Worm (Caenorhabditis elegans) whole organism, late embryonic: ENCODE results near the gene F58E6.4.

Source experiments
- C08G9.2 ChIP-seq: sonication (generic microtip); optimal IDR thresholded peaks from 2 replicates; lab custom pipeline; 2016; ENCODE audit warnings: mild to moderate bottlenecking, missing genetic modification characterization, moderate library complexity, missing compliant biosample characterization
- C38D4.7 ChIP-seq: fragments of 200-800 bp; sonication (Bioruptor generic); optimal IDR thresholded peaks from 2 replicates; lab custom pipeline; 2018; ENCODE audit warnings: mild to moderate bottlenecking, missing genetic modification characterization, moderate library complexity, missing compliant biosample characterization
- F13H6.1 ChIP-seq: sonication (generic microtip); optimal IDR thresholded peaks from 2 replicates; lab custom pipeline; 2016; ENCODE audit warnings: missing genetic modification characterization, missing compliant biosample characterization
- K09A11.1 ChIP-seq: sonication (generic microtip); optimal IDR thresholded peaks from 2 replicates; lab custom pipeline; 2017; ENCODE audit warnings: antibody characterized with exemption, mild to moderate bottlenecking, missing genetic modification characterization, missing compliant biosample characterization; ENCODE audit not compliant: insufficient read depth
- T23F11.4 ChIP-seq: fragments of 200-800 bp; sonication (Bioruptor generic); optimal IDR thresholded peaks from 2 replicates; lab custom pipeline; 2018; ENCODE audit warnings: mild to moderate bottlenecking, missing genetic modification characterization, missing compliant biosample characterization
- Y22D7AL.16 ChIP-seq: sonication (generic microtip); optimal IDR thresholded peaks from 2 replicates; lab custom pipeline; 2016; ENCODE audit warnings: missing genetic modification characterization, missing compliant biosample characterization
- ahr-1 ChIP-seq: sonication (generic microtip); optimal IDR thresholded peaks from 2 replicates; lab custom pipeline; 2016; ENCODE audit warnings: missing genetic modification characterization, missing compliant biosample characterization
- ceh-18 ChIP-seq: sonication (generic microtip); optimal IDR thresholded peaks from 2 replicates; lab custom pipeline; 2016; ENCODE audit warnings: missing genetic modification characterization, missing compliant biosample characterization
- ceh-19 ChIP-seq: fragments of 200-800 bp; sonication (Bioruptor generic); optimal IDR thresholded peaks from 2 replicates; lab custom pipeline; 2018; ENCODE audit warnings: mild to moderate bottlenecking, missing genetic modification characterization, missing compliant biosample characterization
- ceh-2 ChIP-seq: sonication (generic microtip); optimal IDR thresholded peaks from 2 replicates; lab custom pipeline; 2016; ENCODE audit warnings: missing genotype, missing genetic modification characterization, missing compliant biosample characterization
- ceh-22 ChIP-seq: sonication (generic microtip); optimal IDR thresholded peaks from 2 replicates; lab custom pipeline; 2017; ENCODE audit warnings: missing biosample characterization, missing genetic modification characterization
- ceh-24 ChIP-seq: sonication (generic microtip); optimal IDR thresholded peaks from 2 replicates; lab custom pipeline; 2016; ENCODE audit warnings: mild to moderate bottlenecking, missing genetic modification characterization, missing compliant biosample characterization
- ceh-30 ChIP-seq: fragments of 150-350 bp; optimal IDR thresholded peaks from 2 replicates; lab custom pipeline; 2014; ENCODE audit warnings: missing biosample characterization, missing genetic modification characterization
- ceh-31 ChIP-seq: sonication (generic microtip); optimal IDR thresholded peaks from 2 replicates; lab custom pipeline; 2016; ENCODE audit warnings: missing genetic modification characterization, missing compliant biosample characterization
- ceh-34 ChIP-seq: sonication (generic microtip); optimal IDR thresholded peaks from 2 replicates; lab custom pipeline; 2016; ENCODE audit warnings: mild to moderate bottlenecking, missing genetic modification characterization, missing compliant biosample characterization
- ceh-45 ChIP-seq: fragments of 200-800 bp; sonication (Bioruptor generic); IDR thresholded peaks from 2 replicates; pipeline ENCODE4 v1.3.6; 2022; ENCODE audit warnings: missing genetic modification reagents, missing genetic modification characterization, missing compliant biosample characterization
- ceh-6 ChIP-seq: fragments of 200-800 bp; sonication (Bioruptor generic); optimal IDR thresholded peaks from 2 replicates; lab custom pipeline; 2018; ENCODE audit warnings: mild to moderate bottlenecking, missing genetic modification characterization, missing compliant biosample characterization
- elt-4 ChIP-seq: sonication (generic microtip); optimal IDR thresholded peaks from 2 replicates; lab custom pipeline; 2016; ENCODE audit warnings: missing genetic modification characterization, missing compliant biosample characterization
- ets-4 ChIP-seq: sonication (generic microtip); optimal IDR thresholded peaks from 2 replicates; lab custom pipeline; 2016; ENCODE audit warnings: missing genetic modification characterization, missing compliant biosample characterization
- eyg-1 ChIP-seq: sonication (generic microtip); optimal IDR thresholded peaks from 2 replicates; lab custom pipeline; 2016; ENCODE audit warnings: missing genotype, missing genetic modification characterization, missing compliant biosample characterization
- fkh-6 ChIP-seq: sonication (generic microtip); optimal IDR thresholded peaks from 2 replicates; lab custom pipeline; 2016; ENCODE audit warnings: missing genetic modification characterization, missing compliant biosample characterization
- gmeb-2 ChIP-seq: sonication (generic microtip); optimal IDR thresholded peaks from 2 replicates; lab custom pipeline; 2016; ENCODE audit warnings: missing genetic modification characterization, inconsistent platforms, missing compliant biosample characterization
- hlh-13 ChIP-seq: fragments of 200-800 bp; sonication (Bioruptor generic); optimal IDR thresholded peaks from 2 replicates; lab custom pipeline; 2018; ENCODE audit warnings: mild to moderate bottlenecking, missing genetic modification characterization, missing compliant biosample characterization
- hlh-15 ChIP-seq: sonication (generic microtip); optimal IDR thresholded peaks from 2 replicates; lab custom pipeline; 2016; ENCODE audit warnings: missing genetic modification characterization, missing compliant biosample characterization
- hlh-30 ChIP-seq: sonication (generic microtip); optimal IDR thresholded peaks from 2 replicates; lab custom pipeline; 2017; ENCODE audit warnings: antibody characterized with exemption, missing genetic modification characterization, missing compliant biosample characterization; ENCODE audit not compliant: insufficient read depth
- lim-6 ChIP-seq: sonication (generic microtip); optimal IDR thresholded peaks from 2 replicates; lab custom pipeline; 2016; ENCODE audit warnings: missing genetic modification characterization, missing compliant biosample characterization
- madf-2 ChIP-seq: sonication (generic microtip); optimal IDR thresholded peaks from 2 replicates; lab custom pipeline; 2017; ENCODE audit warnings: missing genetic modification characterization, missing compliant biosample characterization
- nhr-11 ChIP-seq: fragments of 150-350 bp; optimal IDR thresholded peaks from 2 replicates; lab custom pipeline; 2014; ENCODE audit warnings: missing biosample characterization, missing genetic modification characterization
- npax-4 ChIP-seq: sonication (generic microtip); optimal IDR thresholded peaks from 2 replicates; lab custom pipeline; 2016; ENCODE audit warnings: missing genetic modification characterization, missing compliant biosample characterization
- odd-2 ChIP-seq: sonication (generic microtip); optimal IDR thresholded peaks from 2 replicates; lab custom pipeline; 2017; ENCODE audit warnings: antibody characterized with exemption, mild to moderate bottlenecking, missing genetic modification characterization, missing compliant biosample characterization
- pag-3 ChIP-seq: sonication (generic microtip); optimal IDR thresholded peaks from 2 replicates; lab custom pipeline; 2016; ENCODE audit warnings: missing compliant biosample characterization, missing genetic modification characterization, borderline replicate concordance
- pax-1 ChIP-seq: fragments of 150-350 bp; optimal IDR thresholded peaks from 2 replicates; lab custom pipeline; 2014; ENCODE audit warnings: missing biosample characterization, missing genetic modification characterization
- pha-2 ChIP-seq: sonication (generic microtip); optimal IDR thresholded peaks from 2 replicates; lab custom pipeline; 2017; ENCODE audit warnings: mild to moderate bottlenecking, missing genetic modification characterization, missing compliant biosample characterization
- pha-4 ChIP-seq: fragments of 150-350 bp; optimal IDR thresholded peaks from 2 replicates; lab custom pipeline; 2018; ENCODE audit warnings: missing biosample characterization, missing genetic modification reagents, missing genetic modification characterization
- pqm-1 ChIP-seq: sonication (generic microtip); optimal IDR thresholded peaks from 2 replicates; lab custom pipeline; 2016; ENCODE audit warnings: missing genetic modification characterization, missing compliant biosample characterization
- rnt-1 ChIP-seq: sonication (generic microtip); optimal IDR thresholded peaks from 2 replicates; lab custom pipeline; 2016; ENCODE audit warnings: missing genetic modification characterization, missing compliant biosample characterization
- syd-9 ChIP-seq: sonication (generic microtip); optimal IDR thresholded peaks from 2 replicates; lab custom pipeline; 2016; ENCODE audit warnings: mild to moderate bottlenecking, missing genetic modification characterization, moderate library complexity, missing compliant biosample characterization
- tbx-2 ChIP-seq: sonication (generic microtip); optimal IDR thresholded peaks from 2 replicates; lab custom pipeline; 2016; ENCODE audit warnings: missing genetic modification characterization, missing compliant biosample characterization
- unc-3 ChIP-seq, 2 experiments: fragments of 200-800 bp in 1 of 2; sonication (Bioruptor generic) in 1 of 2; sonication (generic microtip) in 1 of 2; conservative IDR thresholded peaks in 1 of 2; optimal IDR thresholded peaks in 1 of 2; 2 replicates each; pipeline versions ENCODE4 v1.3.6 to Lab custom; 2016 to 2022; ENCODE audit warnings: missing compliant biosample characterization in 2 of 2, missing genetic modification characterization in 2 of 2, missing genetic modification reagents in 1 of 2
- unc-55 ChIP-seq: sonication (generic microtip); optimal IDR thresholded peaks from 2 replicates; lab custom pipeline; 2017; ENCODE audit warnings: missing biosample characterization, missing genetic modification reagents, missing genetic modification characterization
- ztf-16 ChIP-seq: sonication (generic microtip); optimal IDR thresholded peaks from 2 replicates; lab custom pipeline; 2017; ENCODE audit warnings: missing genetic modification characterization, missing compliant biosample characterization

Gene F58E6.4

ce11 chrV:9750308-9750707, at the start of gene F58E6.4:
Gene F58E6.4, minus strand, starts transcription at chrV:9750408.
- no peak for TF ChIP-seq unc-3 (GFP tag; conservative IDR thresholded peaks at IDR 0.05; lab: Robert Waterston, UW)
- TF ChIP-seq unc-3 (tag; optimal IDR thresholded peaks at IDR 0.05; lab: Kevin White, UChicago), result no peak
- no peak for TF ChIP-seq ceh-30 (tag; lab: Kevin White, UChicago)
- no peak for TF ChIP-seq unc-55 (GFP tag; lab: Kevin White, UChicago)
- TF ChIP-seq C38D4.7 (GFP tag; lab: Kevin White, UChicago), result no peak
- TF ChIP-seq eyg-1 (tag; lab: Kevin White, UChicago), result no peak
- no peak for TF ChIP-seq lim-6 (tag; lab: Kevin White, UChicago)
- TF ChIP-seq ceh-22 (tag; lab: Kevin White, UChicago), result no peak
- no peak for TF ChIP-seq pag-3 (tag; lab: Kevin White, UChicago)
- no peak for TF ChIP-seq pax-1 (tag; lab: Kevin White, UChicago)
- no peak for TF ChIP-seq madf-2 (tag; lab: Kevin White, UChicago)
- no peak for TF ChIP-seq syd-9
- TF ChIP-seq hlh-15 (tag; lab: Kevin White, UChicago), result no peak
- TF ChIP-seq ceh-18 (tag; lab: Kevin White, UChicago), result no peak
- TF ChIP-seq ceh-31 (tag; lab: Kevin White, UChicago), result no peak
- TF ChIP-seq elt-4 (tag; lab: Kevin White, UChicago), result no peak
- no peak for TF ChIP-seq ceh-2 (tag; lab: Kevin White, UChicago)
- TF ChIP-seq ahr-1 (tag; lab: Kevin White, UChicago), result no peak
- TF ChIP-seq pqm-1, result no peak
- no peak for TF ChIP-seq ets-4

ce11 chrV:9799076-9799475, 48.9 kb upstream of the F58E6.4 start, which contains the start of gene F46B6.13:
Gene F46B6.13, minus strand, starts transcription at chrV:9799176.
- no peak for TF ChIP-seq syd-9
- no peak for TF ChIP-seq F13H6.1 (tag; lab: Kevin White, UChicago)
- TF ChIP-seq hlh-30, result no peak
- no peak for TF ChIP-seq ceh-24 (tag; lab: Kevin White, UChicago)
- no peak for TF ChIP-seq C08G9.2 (tag; lab: Kevin White, UChicago)
- TF ChIP-seq C38D4.7 (GFP tag; lab: Kevin White, UChicago), result no peak
- TF ChIP-seq ceh-45, result no peak
- no peak for TF ChIP-seq ceh-6 (GFP tag; lab: Kevin White, UChicago)
- no peak for TF ChIP-seq tbx-2 (tag; lab: Kevin White, UChicago)
- TF ChIP-seq npax-4 (tag; lab: Kevin White, UChicago), result no peak
- no peak for TF ChIP-seq T23F11.4 (GFP tag; lab: Kevin White, UChicago)
- TF ChIP-seq ceh-19, result no peak
- TF ChIP-seq hlh-15 (tag; lab: Kevin White, UChicago), result no peak
- no peak for TF ChIP-seq nhr-11 (tag; lab: Kevin White, UChicago)
- TF ChIP-seq, all 69 proteins: peak for 0

ce11 chrV:9798212-9798611, 48.0 kb upstream of the F58E6.4 start:
- TF ChIP-seq hlh-15 (tag; lab: Kevin White, UChicago) (no peak), C08G9.2 (tag; lab: Kevin White, UChicago) (no peak), rnt-1 (tag; lab: Kevin White, UChicago) (no peak), ets-4 (no peak), K09A11.1 (tag; lab: Kevin White, UChicago) (no peak), fkh-6 (no peak), hlh-13 (GFP tag; lab: Kevin White, UChicago) (no peak), odd-2 (tag; lab: Kevin White, UChicago) (no peak), ceh-24 (tag; lab: Kevin White, UChicago) (no peak), eyg-1 (tag; lab: Kevin White, UChicago) (no peak), ceh-34 (tag; lab: Kevin White, UChicago) (no peak), gmeb-2 (tag; lab: Kevin White, UChicago) (no peak), ceh-45 (no peak), ceh-30 (tag; lab: Kevin White, UChicago) (no peak), ceh-19 (no peak), pha-2 (tag; lab: Kevin White, UChicago) (no peak), Y22D7AL.16 (tag; lab: Kevin White, UChicago) (no peak), ztf-16 (tag; lab: Kevin White, UChicago) (no peak), pha-4 (tag; lab: Kevin White, UChicago) (no peak)
- TF ChIP-seq, all 69 proteins: peak for 0
